Fruit fly (Drosophila melanogaster): Measurements from ENCODE around the gene Efa6.

Efa6 gene

DNA sequence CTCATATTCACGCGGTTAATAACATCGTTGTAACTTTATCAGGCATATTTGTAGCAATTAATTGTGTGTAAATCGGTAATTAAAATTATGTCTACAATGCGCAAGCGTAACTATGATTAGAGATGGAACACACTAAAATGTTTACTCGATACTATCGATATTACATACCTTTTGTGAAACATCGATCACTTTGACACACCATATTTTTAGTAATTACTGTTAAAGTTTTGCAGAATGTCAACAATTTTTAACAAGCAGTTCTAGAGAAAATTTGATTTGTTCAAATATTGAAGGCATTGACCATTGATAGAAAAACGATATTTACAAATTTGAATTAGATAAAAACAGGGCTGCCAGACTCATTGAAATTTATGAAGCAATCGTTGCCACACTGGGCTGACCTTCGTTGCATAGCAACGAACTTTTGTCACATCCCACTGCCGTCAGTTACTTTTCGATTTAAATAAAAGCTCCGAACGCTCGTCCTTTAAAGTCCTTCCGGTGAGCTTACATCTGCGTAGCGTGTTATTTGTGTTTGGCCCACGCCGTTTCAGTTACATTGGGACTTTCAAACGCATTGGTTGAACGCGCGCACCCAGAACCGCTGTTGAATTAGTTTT lies 51.8 kb downstream of the Efa6 start, which contains the start of the genes loco and wake (continued):
- TF ChIP-seq CG11504 (tag; optimal IDR thresholded peaks at IDR 0.05) (peak; percentile 33), CG4854 (GFP tag; optimal IDR thresholded peaks at IDR 0.05) (no peak), Dll (GFP tag; IDR thresholded peaks at IDR 0.05; ENCODE audit: partially characterized antibody) (peak; percentile 99), CG2875 (GFP tag; optimal IDR thresholded peaks at IDR 0.05) (no peak), CG10147 (GFP tag; optimal IDR thresholded peaks at IDR 0.05) (no peak), wdn (GFP tag; IDR thresholded peaks at IDR 0.05) (no peak), CG9876 (GFP tag; optimal IDR thresholded peaks at IDR 0.05) (no peak), bsh (GFP tag; optimal IDR thresholded peaks at IDR 0.05) (no peak), B-H2 (GFP tag; optimal IDR thresholded peaks at IDR 0.05) (no peak), CG5180 (GFP tag; optimal IDR thresholded peaks at IDR 0.05) (no peak), pnt (GFP tag; optimal IDR thresholded peaks at IDR 0.05) (no peak), Chrac-16 (GFP tag; optimal IDR thresholded peaks at IDR 0.05) (no peak), CG34224 (GFP tag; IDR thresholded peaks at IDR 0.05; ENCODE audit: partially characterized antibody) (peak; percentile 88), vfl (GFP tag; optimal IDR thresholded peaks at IDR 0.05) (no peak), Atf6 (GFP tag; IDR thresholded peaks at IDR 0.05) (no peak), CG30403 (GFP tag; optimal IDR thresholded peaks at IDR 0.05) (no peak), lbe (GFP tag; optimal IDR thresholded peaks at IDR 0.05) (no peak), CG12299 (tag; optimal IDR thresholded peaks at IDR 0.05) (no peak), CG30020 (tag; optimal IDR thresholded peaks at IDR 0.05) (peak; percentile 32), crc (GFP tag; optimal IDR thresholded peaks at IDR 0.05) (no peak), gfzf (GFP tag; optimal IDR thresholded peaks at IDR 0.05) (peak; percentile 35), CG3995 (GFP tag; optimal IDR thresholded peaks at IDR 0.05) (no peak), pzg (GFP tag; optimal IDR thresholded peaks at IDR 0.05) (peak; percentile 86), CG10959 (GFP tag; IDR thresholded peaks at IDR 0.05) (no peak), Fer2 (tag; optimal IDR thresholded peaks at IDR 0.05) (no peak), Mes4 (GFP tag; optimal IDR thresholded peaks at IDR 0.05) (no peak), CG5953 (GFP tag; IDR thresholded peaks at IDR 0.05) (no peak), Oaz (GFP tag; IDR thresholded peaks at IDR 0.05) (no peak), CG17328 (GFP tag; IDR thresholded peaks at IDR 0.05) (no peak), CG7839 (tag; optimal IDR thresholded peaks at IDR 0.05) (no peak), CG18764 (GFP tag; optimal IDR thresholded peaks at IDR 0.05) (no peak), CoRest (tag; optimal IDR thresholded peaks at IDR 0.05) (peak; percentile 72), CG2129 (GFP tag; IDR thresholded peaks at IDR 0.05; ENCODE audit: partially characterized antibody) (peak; percentile 90), Stat92E (GFP tag; optimal IDR thresholded peaks at IDR 0.05) (no peak), chm (GFP tag; IDR thresholded peaks at IDR 0.05) (no peak), mam (GFP tag; optimal IDR thresholded peaks at IDR 0.05) (no peak), oc (tag; optimal IDR thresholded peaks at IDR 0.05) (no peak), row (GFP tag; IDR thresholded peaks at IDR 0.05) (0 out of 3 replicates have a peak, but pooled peaks have one; percentile 24), Jarid2 (GFP tag; optimal IDR thresholded peaks at IDR 0.05) (no peak), gem (tag; optimal IDR thresholded peaks at IDR 0.05) (no peak), CG11723 (GFP tag; optimal IDR thresholded peaks at IDR 0.05) (no peak), fd102C (GFP tag; optimal IDR thresholded peaks at IDR 0.05) (no peak), MTF-1 (GFP tag; optimal IDR thresholded peaks at IDR 0.05; ENCODE audit: borderline replicate concordance) (no peak), CG14860 (GFP tag; IDR thresholded peaks at IDR 0.05; ENCODE audit: partially characterized antibody) (peak; percentile 88), dmrt11E (tag; optimal IDR thresholded peaks at IDR 0.05) (no peak), CG13424 (tag; optimal IDR thresholded peaks at IDR 0.05) (no peak), hbn (GFP tag; IDR thresholded peaks at IDR 0.05; ENCODE audit: partially characterized antibody) (peak; percentile 94), zfh2 (GFP tag; optimal IDR thresholded peaks at IDR 0.05) (no peak), croc (GFP tag; conservative IDR thresholded peaks at IDR 0.05) (no peak)
